Fruit fly (Drosophila melanogaster): ENCODE measurements around the gene SA2.

- TF ChIP-seq kay (GFP tag; ENCODE audit: borderline replicate concordance): no peak
- TF ChIP-seq Crg-1 (GFP tag; optimal IDR thresholded peaks at IDR 0.05): no peak
- no peak for TF ChIP-seq ovo (GFP tag; optimal IDR thresholded peaks at IDR 0.05)
- TF ChIP-seq CG5204 (GFP tag; optimal IDR thresholded peaks at IDR 0.05): no peak
- TF ChIP-seq CG14711 (tag; optimal IDR thresholded peaks at IDR 0.05): no peak
- no peak for TF ChIP-seq cnc (optimal IDR thresholded peaks at IDR 0.05)
Measured at dm6 chr3L:1442906-1443305, 5.2 kb upstream of the SA2 start.
